Worm (Caenorhabditis elegans): ENCODE results near the gene ttr-25.

- TF ChIP-seq xbp-1 (tag; optimal IDR thresholded peaks at IDR 0.05): peak; percentile 65
- TF ChIP-seq irx-1 (tag; optimal IDR thresholded peaks at IDR 0.05): peak; percentile 10
- TF ChIP-seq aly-2 (tag; optimal IDR thresholded peaks at IDR 0.05): no peak
- TF ChIP-seq F16B12.6 (tag; optimal IDR thresholded peaks at IDR 0.05): peak; percentile 39
- peak; percentile 66 for TF ChIP-seq nhr-85 (tag)
- TF ChIP-seq ceh-63 (GFP tag; optimal IDR thresholded peaks at IDR 0.05): no peak
These were observed 22.9 kb upstream of the ttr-25 start, which contains the start of gene ints-5 for ce11 chrV:18533606-18534005.

Data from whole organism, L1 larva.